Fruit fly (Drosophila melanogaster) whole organism, embryonic: Measurements from ENCODE around the gene Dsor1.

Source experiments
- Atf-2 ChIP-seq: fragments of 200-800 bp; sonication (Bioruptor generic); optimal IDR thresholded peaks from 2 replicates; lab custom pipeline; 2016; ENCODE audit warnings: missing biosample characterization, missing genetic modification characterization
- CG10543 ChIP-seq: fragments of 200-800 bp; sonication (Bioruptor generic); optimal IDR thresholded peaks from 3 replicates; lab custom pipeline; 2017; ENCODE audit warnings: missing biosample characterization, mild to moderate bottlenecking, missing genetic modification characterization, moderate library complexity
- CG10959 ChIP-seq: fragments of 200-800 bp; sonication (Bioruptor generic); IDR thresholded peaks from 2 replicates; pipeline ENCODE4 v1.3.6; 2022; ENCODE audit warnings: missing biosample characterization, missing genetic modification characterization
- CG11093 ChIP-seq: fragments of 200-800 bp; sonication (Bioruptor generic); IDR thresholded peaks from 3 replicates; pipeline ENCODE4 v1.3.6; 2022; ENCODE audit warnings: missing biosample characterization, missing genetic modification characterization
- CG12219 ChIP-seq: fragments of 200-800 bp; sonication (Bioruptor generic); optimal IDR thresholded peaks from 3 replicates; lab custom pipeline; 2018; ENCODE audit warnings: missing biosample characterization, mild to moderate bottlenecking, missing genetic modification characterization
- CG1233 ChIP-seq: fragments of 200-800 bp; sonication (Bioruptor generic); optimal IDR thresholded peaks from 4 replicates; lab custom pipeline; 2018; ENCODE audit warnings: missing biosample characterization, mild to moderate bottlenecking, missing genetic modification characterization
- CG12744 ChIP-seq: fragments of 200-800 bp; sonication (Bioruptor generic); optimal IDR thresholded peaks from 2 replicates; lab custom pipeline; 2016; ENCODE audit warnings: missing biosample characterization, missing genetic modification characterization
- CG15514 ChIP-seq: fragments of 200-800 bp; sonication (Bioruptor generic); optimal IDR thresholded peaks from 3 replicates; lab custom pipeline; 2017; ENCODE audit warnings: missing biosample characterization, missing genetic modification characterization, mild to moderate bottlenecking, moderate library complexity, missing genetic modification reagents
- CG17385 ChIP-seq: fragments of 200-800 bp; sonication (Bioruptor generic); optimal IDR thresholded peaks from 3 replicates; lab custom pipeline; 2018; ENCODE audit warnings: missing biosample characterization, mild to moderate bottlenecking, missing genetic modification characterization
- CG17568 ChIP-seq: fragments of 200-800 bp; sonication (Bioruptor generic); optimal IDR thresholded peaks from 2 replicates; lab custom pipeline; 2018; ENCODE audit warnings: missing biosample characterization, mild to moderate bottlenecking, missing genetic modification characterization, moderate library complexity
- CG17612 ChIP-seq: fragments of 200-800 bp; sonication (Bioruptor generic); IDR thresholded peaks from 2 replicates; pipeline ENCODE4 v1.3.6; 2022; ENCODE audit warnings: missing biosample characterization, missing genetic modification characterization
- CG2202 ChIP-seq: fragments of 200-800 bp; sonication (Bioruptor generic); optimal IDR thresholded peaks from 2 replicates; lab custom pipeline; 2018; ENCODE audit warnings: missing biosample characterization, mild to moderate bottlenecking, missing genetic modification characterization
- CG2678 ChIP-seq: fragments of 200-800 bp; sonication (Bioruptor generic); optimal IDR thresholded peaks from 3 replicates; lab custom pipeline; 2019; ENCODE audit warnings: missing biosample characterization, mild to moderate bottlenecking, missing genetic modification characterization, moderate library complexity
- CG30403 ChIP-seq: fragments of 200-800 bp; sonication (Bioruptor generic); optimal IDR thresholded peaks from 3 replicates; lab custom pipeline; 2016; ENCODE audit warnings: missing biosample characterization, missing genetic modification characterization
- CG32532 ChIP-seq: fragments of 200-800 bp; sonication (Bioruptor generic); IDR thresholded peaks from 2 replicates; pipeline ENCODE4 v1.3.6; 2022; ENCODE audit warnings: missing biosample characterization, missing genetic modification characterization
- CG43689 ChIP-seq: fragments of 200-800 bp; sonication (Bioruptor generic); IDR thresholded peaks from 2 replicates; pipeline ENCODE4 v1.3.6; 2022; ENCODE audit warnings: missing biosample characterization, missing genetic modification characterization
- CG6854 ChIP-seq: fragments of 200-800 bp; sonication (Bioruptor generic); optimal IDR thresholded peaks from 3 replicates; lab custom pipeline; 2017; ENCODE audit warnings: missing biosample characterization, mild to moderate bottlenecking, missing genetic modification characterization
- CG7745 ChIP-seq: fragments of 200-800 bp; sonication (Bioruptor generic); optimal IDR thresholded peaks from 2 replicates; lab custom pipeline; 2018; ENCODE audit warnings: missing biosample characterization, mild to moderate bottlenecking, missing genetic modification characterization, moderate library complexity
- Dip2 ChIP-seq: fragments of 200-800 bp; sonication (Bioruptor generic); IDR thresholded peaks from 2 replicates; pipeline ENCODE4 v1.3.6; 2022; ENCODE audit warnings: missing biosample characterization, missing genetic modification characterization
- Drgx ChIP-seq: fragments of 200-800 bp; sonication (Bioruptor generic); IDR thresholded peaks from 2 replicates; pipeline ENCODE4 v1.3.6; 2022; ENCODE audit warnings: missing biosample characterization, missing genetic modification characterization
- Ets97D ChIP-seq: fragments of 200-800 bp; sonication (Bioruptor generic); optimal IDR thresholded peaks from 3 replicates; lab custom pipeline; 2016; ENCODE audit warnings: missing biosample characterization, missing genetic modification characterization
- Fer3 ChIP-seq: fragments of 200-800 bp; sonication (Bioruptor generic); optimal IDR thresholded peaks from 2 replicates; lab custom pipeline; 2018; ENCODE audit warnings: missing biosample characterization, mild to moderate bottlenecking, missing genetic modification characterization, moderate library complexity
- GATAe ChIP-seq: fragments of 200-800 bp; sonication (Bioruptor generic); conservative IDR thresholded peaks from 2 replicates; pipeline ENCODE4 v1.3.6; 2022; ENCODE audit warnings: missing biosample characterization, missing genetic modification characterization
- Gsc ChIP-seq: fragments of 200-800 bp; sonication (Bioruptor generic); IDR thresholded peaks from 2 replicates; pipeline ENCODE4 v1.3.6; 2022; ENCODE audit warnings: missing biosample characterization, missing genetic modification characterization
- Hr39 ChIP-seq: fragments of >200 bp; optimal IDR thresholded peaks from 2 replicates; lab custom pipeline; 2017
- Ravus ChIP-seq: fragments of 200-800 bp; sonication (Bioruptor generic); IDR thresholded peaks from 2 replicates; pipeline ENCODE4 v1.3.6; 2022; ENCODE audit warnings: missing biosample characterization, missing genetic modification characterization
- Rfx ChIP-seq: fragments of 200-800 bp; sonication (Bioruptor generic); IDR thresholded peaks from 2 replicates; pipeline ENCODE4 v1.3.6; 2022; ENCODE audit warnings: missing biosample characterization, missing genetic modification characterization
- Stat92E ChIP-seq, 3 experiments: fragments of >200 bp in 2 of 3; fragments of 200-800 bp in 1 of 3; sonication (Bioruptor generic) in 1 of 3; optimal IDR thresholded peaks; 2 replicates each; lab custom pipeline; 2017 to 2019; ENCODE audit warnings: missing biosample characterization in 3 of 3, missing genetic modification characterization in 3 of 3, mild to moderate bottlenecking in 1 of 3, moderate library complexity in 1 of 3
- Taf1 ChIP-seq: fragments of 200-800 bp; sonication (Bioruptor generic); IDR thresholded peaks from 2 replicates; pipeline ENCODE4 v1.3.6; 2022; ENCODE audit warnings: missing biosample characterization, missing genetic modification characterization
- Trl ChIP-seq, 3 experiments: fragments of >200 bp in 2 of 3; fragments of 200-800 bp in 1 of 3; sonication (Bioruptor generic) in 1 of 3; optimal IDR thresholded peaks; 2 replicates in 1 of 3; 3 replicates in 2 of 3; lab custom pipeline; 2016 to 2017; ENCODE audit warnings: missing biosample characterization in 1 of 3, missing genetic modification characterization in 1 of 3
- Xrp1 ChIP-seq: fragments of 200-800 bp; sonication (Bioruptor generic); IDR thresholded peaks from 2 replicates; pipeline ENCODE4 v1.3.6; 2022; ENCODE audit warnings: missing biosample characterization, missing genetic modification characterization
- btn ChIP-seq: fragments of 200-800 bp; sonication (Bioruptor generic); optimal IDR thresholded peaks from 2 replicates; lab custom pipeline; 2016; ENCODE audit warnings: missing biosample characterization, missing genetic modification characterization
- chn ChIP-seq: fragments of 200-800 bp; sonication (Bioruptor generic); optimal IDR thresholded peaks from 2 replicates; lab custom pipeline; 2016; ENCODE audit warnings: missing biosample characterization, missing genetic modification characterization
- cwo ChIP-seq: fragments of 200-800 bp; sonication (Bioruptor generic); optimal IDR thresholded peaks from 3 replicates; lab custom pipeline; 2017; ENCODE audit warnings: missing biosample characterization, missing genetic modification characterization, mild to moderate bottlenecking, moderate library complexity, missing genetic modification reagents
- danr ChIP-seq: fragments of 200-800 bp; sonication (Bioruptor generic); IDR thresholded peaks from 2 replicates; pipeline ENCODE4 v1.3.6; 2022; ENCODE audit warnings: missing biosample characterization, missing genetic modification characterization
- dati ChIP-seq: fragments of 200-800 bp; sonication (Bioruptor generic); IDR thresholded peaks from 2 replicates; pipeline ENCODE4 v1.3.6; 2022; ENCODE audit warnings: missing biosample characterization, missing genetic modification characterization
- dysf ChIP-seq: fragments of 200-800 bp; sonication (Bioruptor generic); IDR thresholded peaks from 3 replicates; pipeline ENCODE4 v1.3.6; 2022; ENCODE audit warnings: missing biosample characterization, missing genetic modification characterization
- eve ChIP-seq, 2 experiments: fragments of >200 bp; optimal IDR thresholded peaks; 2 replicates each; lab custom pipeline; 2017; ENCODE audit warnings: missing biosample characterization in 2 of 2, missing genetic modification characterization in 2 of 2
- grau ChIP-seq: fragments of 200-800 bp; optimal IDR thresholded peaks from 3 replicates; lab custom pipeline; 2019; ENCODE audit warnings: missing biosample characterization, mild to moderate bottlenecking, missing genetic modification characterization, moderate library complexity
- hb ChIP-seq: fragments of 200-800 bp; sonication (Bioruptor generic); IDR thresholded peaks from 3 replicates; pipeline ENCODE4 v1.3.6; 2022; ENCODE audit warnings: missing biosample characterization, missing genetic modification characterization; ENCODE audit not compliant: partially characterized antibody
- ken ChIP-seq: fragments of 200-800 bp; sonication (Bioruptor generic); IDR thresholded peaks from 3 replicates; pipeline ENCODE4 v1.3.6; 2022; ENCODE audit warnings: missing biosample characterization, missing genetic modification characterization
- mam ChIP-seq: fragments of 200-800 bp; sonication (Bioruptor generic); optimal IDR thresholded peaks from 3 replicates; lab custom pipeline; 2016; ENCODE audit warnings: missing biosample characterization, missing genetic modification characterization
- mld ChIP-seq: fragments of 200-800 bp; sonication (Bioruptor generic); IDR thresholded peaks from 3 replicates; pipeline ENCODE4 v1.3.6; 2022; ENCODE audit warnings: missing biosample characterization, missing genetic modification characterization; ENCODE audit not compliant: partially characterized antibody
- nmo ChIP-seq: fragments of 200-800 bp; sonication (Bioruptor generic); optimal IDR thresholded peaks from 2 replicates; lab custom pipeline; 2018; ENCODE audit warnings: missing biosample characterization, mild to moderate bottlenecking, missing genetic modification characterization, moderate library complexity
- oc ChIP-seq: fragments of 200-800 bp; sonication (Bioruptor generic); optimal IDR thresholded peaks from 2 replicates; lab custom pipeline; 2018; ENCODE audit warnings: missing biosample characterization, mild to moderate bottlenecking, missing genetic modification characterization, moderate library complexity
- rib ChIP-seq: fragments of 200-800 bp; sonication (Bioruptor generic); IDR thresholded peaks from 2 replicates; pipeline ENCODE4 v1.3.6; 2022; ENCODE audit warnings: missing biosample characterization, missing genetic modification characterization
- ro ChIP-seq: fragments of 200-800 bp; sonication (Bioruptor generic); IDR thresholded peaks from 2 replicates; pipeline ENCODE4 v1.3.6; 2022; ENCODE audit warnings: missing biosample characterization, missing genetic modification characterization
- sisA ChIP-seq: fragments of 200-800 bp; sonication (Bioruptor generic); IDR thresholded peaks from 2 replicates; pipeline ENCODE4 v1.3.6; 2022; ENCODE audit warnings: missing biosample characterization, missing genetic modification characterization
- tio ChIP-seq: fragments of 200-800 bp; sonication (Bioruptor generic); optimal IDR thresholded peaks from 2 replicates; lab custom pipeline; 2017; ENCODE audit warnings: missing biosample characterization, missing genetic modification characterization, inconsistent platforms
- trem ChIP-seq: fragments of 200-800 bp; optimal IDR thresholded peaks from 3 replicates; lab custom pipeline; 2019; ENCODE audit warnings: missing biosample characterization, mild to moderate bottlenecking, missing genetic modification characterization, moderate library complexity
- zfh1 ChIP-seq: fragments of 200-800 bp; sonication (Bioruptor generic); IDR thresholded peaks from 3 replicates; pipeline ENCODE4 v1.3.6; 2022; ENCODE audit warnings: missing biosample characterization, missing genetic modification characterization

Gene Dsor1

dm6 chrX:9220434-9220833, 26.7 kb upstream of the Dsor1 start (continued):
- 0 out of 3 replicates have a peak, but pooled peaks have one; percentile 16 for TF ChIP-seq ken (GFP tag; lab: Robert Waterston, UW)
- no peak for TF ChIP-seq ro
- TF ChIP-seq Hr39 (lab: Kevin White, UChicago) = no peak
- no peak for TF ChIP-seq CG6854
- peak; percentile 80 for TF ChIP-seq grau
- TF ChIP-seq CG17612 (GFP tag; lab: Robert Waterston, UW) = no peak
- no peak for TF ChIP-seq CG32532 (GFP tag; lab: Robert Waterston, UW)
- no peak for TF ChIP-seq eve (GFP tag; optimal IDR thresholded peaks at IDR 0.05; lab: Kevin White, UChicago)
- no peak for TF ChIP-seq CG12744 (GFP tag; lab: Kevin White, UChicago)
- no peak for TF ChIP-seq GATAe (GFP tag; lab: Robert Waterston, UW)
- peak; percentile 14 for TF ChIP-seq btn (GFP tag; lab: Kevin White, UChicago)
- TF ChIP-seq trem = no peak
- TF ChIP-seq oc = no peak
- no peak for TF ChIP-seq danr (GFP tag; lab: Robert Waterston, UW)
- no peak for TF ChIP-seq CG1233
- no peak for TF ChIP-seq CG2678
- TF ChIP-seq Ravus = no peak
- peak; percentile 41; the same call in 1 of the 3 replicates for TF ChIP-seq CG11093 (GFP tag; lab: Robert Waterston, UW)
- TF ChIP-seq Atf-2 (GFP tag; lab: Kevin White, UChicago) = no peak
- TF ChIP-seq CG17568 (GFP tag; lab: Kevin White, UChicago) = no peak
- no peak for TF ChIP-seq CG2202 (tag; lab: Kevin White, UChicago)
- TF ChIP-seq CG30403 (GFP tag; lab: Kevin White, UChicago) = no peak
- peak; percentile 49; the same call in 1 of the 3 replicates for TF ChIP-seq zfh1 (GFP tag; lab: Robert Waterston, UW)
- TF ChIP-seq CG15514 = peak; percentile 90
- TF ChIP-seq chn = no peak
- no peak for TF ChIP-seq CG7745 (tag; lab: Kevin White, UChicago)
- no peak for TF ChIP-seq mam (GFP tag; lab: Kevin White, UChicago)
- TF ChIP-seq CG10543 = no peak
- TF ChIP-seq tio (GFP tag; lab: Kevin White, UChicago) = no peak
- peak; percentile 53; the same call in 1 of the 2 replicates for TF ChIP-seq Xrp1 (GFP tag; lab: Robert Waterston, UW)
- no peak for TF ChIP-seq hb (GFP tag; lab: Robert Waterston, UW)
- no peak for TF ChIP-seq CG12219 (GFP tag; lab: Kevin White, UChicago)
- peak; percentile 62 for TF ChIP-seq Drgx (GFP tag; lab: Robert Waterston, UW)
- no peak for TF ChIP-seq Ets97D
- no peak for TF ChIP-seq mld (GFP tag; lab: Robert Waterston, UW)
- TF ChIP-seq Stat92E (GFP tag; optimal IDR thresholded peaks at IDR 0.05; lab: Kevin White, UChicago) = no peak
- TF ChIP-seq Gsc (GFP tag; lab: Robert Waterston, UW) = peak; percentile 49; the same call in 1 of the 2 replicates
- no peak for TF ChIP-seq rib (GFP tag; lab: Robert Waterston, UW)
- TF ChIP-seq sisA = 0 out of 2 replicates have a peak, but pooled peaks have one; percentile 4
- no peak; the same call in 1 of the 2 replicates for TF ChIP-seq CG10959 (GFP tag; lab: Robert Waterston, UW)
- no peak for TF ChIP-seq cwo (GFP tag; lab: Kevin White, UChicago)
- TF ChIP-seq Fer3 (tag; lab: Kevin White, UChicago) = no peak
- TF ChIP-seq CG43689 (GFP tag; lab: Robert Waterston, UW) = no peak
- TF ChIP-seq Dip2 (GFP tag; lab: Robert Waterston, UW) = no peak
- no peak for TF ChIP-seq CG17385
- TF ChIP-seq Rfx = no peak
- TF ChIP-seq Taf1 (GFP tag; lab: Robert Waterston, UW) = no peak
- TF ChIP-seq dysf (GFP tag; lab: Robert Waterston, UW) = peak; percentile 45; the same call in 1 of the 3 replicates
- TF ChIP-seq dati (GFP tag; lab: Robert Waterston, UW) = no peak
- no peak for TF ChIP-seq Trl (optimal IDR thresholded peaks at IDR 0.05; lab: Kevin White, UChicago)
- no peak for TF ChIP-seq Trl (GFP tag; optimal IDR thresholded peaks at IDR 0.05; lab: Kevin White, UChicago)
- TF ChIP-seq nmo (GFP tag; lab: Kevin White, UChicago) = peak; percentile 20
